Fruit fly (Drosophila melanogaster): ENCODE results near the gene Dph4.

Dph4 gene

DNA sequence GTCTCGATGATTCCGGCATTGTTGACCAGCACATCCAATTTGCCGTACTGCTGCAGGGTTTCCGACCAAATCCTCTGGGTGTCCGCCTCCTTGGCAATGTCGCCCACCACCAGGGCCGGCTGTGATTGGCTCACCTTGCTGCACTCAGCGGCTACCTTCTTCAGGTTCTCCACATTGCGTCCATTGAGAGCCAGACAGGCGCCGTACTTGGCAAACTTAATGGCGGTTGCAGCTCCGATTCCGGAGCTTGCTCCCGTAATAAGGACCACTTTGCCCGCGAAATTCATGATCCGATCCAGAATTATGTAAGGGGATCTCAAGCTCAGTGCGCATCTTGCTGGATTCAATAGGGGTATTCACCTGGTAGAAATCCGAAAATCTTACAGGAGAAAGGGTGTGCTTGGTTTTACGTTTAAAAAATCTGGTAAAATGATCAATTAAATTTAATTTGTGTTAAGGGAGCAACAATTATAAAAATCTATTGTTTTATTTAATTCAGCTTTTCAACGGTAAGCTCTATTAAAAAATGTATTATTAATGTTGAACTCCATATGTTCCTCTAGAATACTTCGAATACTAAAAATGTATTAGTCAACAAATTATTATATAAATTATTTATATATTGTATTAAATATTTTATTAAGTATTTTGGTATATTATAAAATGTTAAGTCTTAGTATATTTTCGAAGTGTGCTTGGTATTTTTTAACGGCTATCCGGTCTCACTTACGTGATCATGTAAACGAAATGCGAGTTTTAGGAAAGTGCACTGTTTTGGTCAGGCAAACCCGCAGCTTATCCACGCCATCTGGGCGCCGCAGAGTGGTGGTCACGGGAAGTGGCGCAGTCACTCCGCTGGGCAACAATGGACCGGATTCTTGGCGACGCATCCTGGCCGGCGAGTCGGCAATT, 12.8 kb upstream of the Dph4 start, which contains the start of the genes CG31548 and CG12170 (continued):
- TF ChIP-seq CG6272 (GFP tag; IDR thresholded peaks at IDR 0.05) = no peak
- peak; percentile 36 for TF ChIP-seq mam (GFP tag; optimal IDR thresholded peaks at IDR 0.05)
- no peak for TF ChIP-seq mirr (GFP tag; optimal IDR thresholded peaks at IDR 0.05)
- no peak for TF ChIP-seq sqz (GFP tag; optimal IDR thresholded peaks at IDR 0.05)
- peak; percentile 72 for TF ChIP-seq CG18262 (tag; optimal IDR thresholded peaks at IDR 0.05)
- peak; percentile 14 for TF ChIP-seq Ets97D (GFP tag; optimal IDR thresholded peaks at IDR 0.05)
- TF ChIP-seq CG17912 (GFP tag; optimal IDR thresholded peaks at IDR 0.05) = no peak
- peak; percentile 49 for TF ChIP-seq CG4424 (GFP tag; optimal IDR thresholded peaks at IDR 0.05)
- no peak for TF ChIP-seq zf30C (GFP tag; optimal IDR thresholded peaks at IDR 0.05)
- TF ChIP-seq CG17612 (GFP tag; IDR thresholded peaks at IDR 0.05) = no peak
- peak; percentile 42 for TF ChIP-seq her (GFP tag; optimal IDR thresholded peaks at IDR 0.05)
- no peak for TF ChIP-seq CG14860 (GFP tag; IDR thresholded peaks at IDR 0.05; ENCODE audit: partially characterized antibody)
- TF ChIP-seq maf-S (GFP tag; optimal IDR thresholded peaks at IDR 0.05) = no peak
- TF ChIP-seq Doc3 (GFP tag; IDR thresholded peaks at IDR 0.05; ENCODE audit: partially characterized antibody) = no peak
- TF ChIP-seq tup (GFP tag; optimal IDR thresholded peaks at IDR 0.05) = no peak
- TF ChIP-seq ssp (GFP tag; IDR thresholded peaks at IDR 0.05) = peak; percentile 37; the same call in 1 of the 2 replicates
- TF ChIP-seq Stat92E (GFP tag; optimal IDR thresholded peaks at IDR 0.05) = no peak
- no peak for TF ChIP-seq CG17186 (GFP tag; optimal IDR thresholded peaks at IDR 0.05)
- peak in 1 of 2 experiments; percentile 41 for TF ChIP-seq chif (GFP tag; optimal IDR thresholded peaks at IDR 0.05)
- TF ChIP-seq CG11504 (tag; optimal IDR thresholded peaks at IDR 0.05) = no peak
- TF ChIP-seq CG10147 (GFP tag; optimal IDR thresholded peaks at IDR 0.05) = peak; percentile 23
- no peak for TF ChIP-seq Atf-2 (GFP tag; optimal IDR thresholded peaks at IDR 0.05)
- no peak for TF ChIP-seq lov (optimal IDR thresholded peaks at IDR 0.05)
- TF ChIP-seq lov (GFP tag; IDR thresholded peaks at IDR 0.05) = 0 out of 3 replicates have a peak, but pooled peaks have one; percentile 15
- TF ChIP-seq vfl (GFP tag; optimal IDR thresholded peaks at IDR 0.05) = peak; percentile 15
- 0 out of 2 replicates have a peak, but pooled peaks have one; percentile 6 for TF ChIP-seq sisA (GFP tag; IDR thresholded peaks at IDR 0.05)
- no peak for TF ChIP-seq Hr51 (GFP tag; optimal IDR thresholded peaks at IDR 0.05)
- peak; percentile 54 for TF ChIP-seq CG9797 (GFP tag; optimal IDR thresholded peaks at IDR 0.05)
- TF ChIP-seq H15 (GFP tag; IDR thresholded peaks at IDR 0.05) = no peak
- TF ChIP-seq CG34376 (GFP tag; optimal IDR thresholded peaks at IDR 0.05) = no peak
- TF ChIP-seq Kr (GFP tag; optimal IDR thresholded peaks at IDR 0.05) = no peak
- TF ChIP-seq Six4 (GFP tag; optimal IDR thresholded peaks at IDR 0.05) = peak; percentile 64
- no peak for TF ChIP-seq trh (GFP tag; optimal IDR thresholded peaks at IDR 0.05)
- peak; percentile 19; the same call in 1 of the 3 replicates for TF ChIP-seq CG3726 (GFP tag; IDR thresholded peaks at IDR 0.05)
- TF ChIP-seq unc-4 (GFP tag; IDR thresholded peaks at IDR 0.05; ENCODE audit: partially characterized antibody) = no peak
- no peak for TF ChIP-seq CG7987 (GFP tag; optimal IDR thresholded peaks at IDR 0.05)
- TF ChIP-seq pan (optimal IDR thresholded peaks at IDR 0.05) = no peak
- TF ChIP-seq pan (GFP tag; optimal IDR thresholded peaks at IDR 0.05 in 1 of 2, IDR thresholded peaks at IDR 0.05 in 1 of 2) = peak in 1 of 2 experiments; percentile 48
- TF ChIP-seq gsb (GFP tag; IDR thresholded peaks at IDR 0.05) = no peak
- no peak for TF ChIP-seq Blimp-1 (GFP tag; optimal IDR thresholded peaks at IDR 0.05)
- no peak for TF ChIP-seq CG10959 (GFP tag; IDR thresholded peaks at IDR 0.05)
- TF ChIP-seq Mrtf (GFP tag; IDR thresholded peaks at IDR 0.05) = 0 out of 3 replicates have a peak, but pooled peaks have one; percentile 4
- peak; percentile 15 for TF ChIP-seq zen (tag; optimal IDR thresholded peaks at IDR 0.05)
- peak; percentile 95 for TF ChIP-seq CG9437 (GFP tag; optimal IDR thresholded peaks at IDR 0.05)
- TF ChIP-seq CG15601 (tag; optimal IDR thresholded peaks at IDR 0.05) = peak; percentile 32
- no peak for TF ChIP-seq eve (GFP tag; optimal IDR thresholded peaks at IDR 0.05)
- peak; percentile 53 for TF ChIP-seq CG30403 (GFP tag; optimal IDR thresholded peaks at IDR 0.05)
- peak; percentile 72 for TF ChIP-seq ci (GFP tag; IDR thresholded peaks at IDR 0.05)
